Worm (Caenorhabditis elegans) whole organism, L2 larva: ENCODE measurements around the gene cyp-13A6.

Experiments
- R02D3.7 ChIP-seq: fragments of 150-350 bp; optimal IDR thresholded peaks from 2 replicates; lab custom pipeline; 2014; ENCODE audit warnings: missing biosample characterization, missing genetic modification characterization
- Y55F3AM.14 ChIP-seq: fragments of 200-800 bp; sonication (Bioruptor generic); optimal IDR thresholded peaks from 2 replicates; lab custom pipeline; 2018; ENCODE audit warnings: mild to moderate bottlenecking, missing genetic modification characterization, missing compliant biosample characterization
- ZK546.5 ChIP-seq: sonication (generic microtip); optimal IDR thresholded peaks from 2 replicates; lab custom pipeline; 2017; ENCODE audit warnings: missing biosample characterization, missing genetic modification characterization
- alr-1 ChIP-seq: fragments of 150-350 bp; optimal IDR thresholded peaks from 2 replicates; lab custom pipeline; 2014; ENCODE audit warnings: missing biosample characterization, missing genetic modification characterization
- aly-2 ChIP-seq: fragments of 150-350 bp; optimal IDR thresholded peaks from 2 replicates; lab custom pipeline; 2014; ENCODE audit warnings: missing biosample characterization, missing genetic modification characterization
- ama-1 ChIP-seq: fragments of 150-350 bp; optimal IDR thresholded peaks from 2 replicates; lab custom pipeline; 2018; ENCODE audit warnings: inconsistent platforms
- ceh-16 ChIP-seq: fragments of 150-350 bp; optimal IDR thresholded peaks from 2 replicates; lab custom pipeline; 2014; ENCODE audit warnings: missing biosample characterization, missing genetic modification characterization
- ceh-82 ChIP-seq: fragments of 150-350 bp; optimal IDR thresholded peaks from 2 replicates; lab custom pipeline; 2014; ENCODE audit warnings: missing biosample characterization, missing genetic modification characterization
- crh-2 ChIP-seq: sonication (generic microtip); optimal IDR thresholded peaks from 2 replicates; lab custom pipeline; 2017; ENCODE audit warnings: missing biosample characterization, missing genetic modification characterization
- dmd-4 ChIP-seq: sonication (generic microtip); optimal IDR thresholded peaks from 2 replicates; lab custom pipeline; 2017; ENCODE audit warnings: missing biosample characterization, missing genetic modification characterization
- elt-1 ChIP-seq: fragments of 150-350 bp; optimal IDR thresholded peaks from 2 replicates; lab custom pipeline; 2014; ENCODE audit warnings: missing biosample characterization, missing genetic modification characterization
- elt-3 ChIP-seq: sonication (generic microtip); optimal IDR thresholded peaks from 2 replicates; lab custom pipeline; 2017; ENCODE audit warnings: missing biosample characterization, missing genetic modification characterization
- fos-1 ChIP-seq: fragments of 150-350 bp; optimal IDR thresholded peaks from 2 replicates; lab custom pipeline; 2014; ENCODE audit warnings: missing biosample characterization, missing genetic modification characterization
- gmeb-1 ChIP-seq: fragments of 150-350 bp; optimal IDR thresholded peaks from 2 replicates; lab custom pipeline; 2014; ENCODE audit warnings: missing biosample characterization, missing genetic modification characterization
- lin-11 ChIP-seq: fragments of 150-350 bp; sonication (generic microtip); optimal IDR thresholded peaks from 2 replicates; lab custom pipeline; 2014; ENCODE audit warnings: missing biosample characterization, missing genetic modification characterization, inconsistent platforms, mixed read lengths
- lin-13 ChIP-seq: fragments of 150-350 bp; optimal IDR thresholded peaks from 2 replicates; lab custom pipeline; 2014; ENCODE audit warnings: missing biosample characterization, missing genetic modification reagents, missing genetic modification characterization
- lin-39 ChIP-seq: fragments of 150-350 bp; optimal IDR thresholded peaks from 2 replicates; lab custom pipeline; 2014; ENCODE audit warnings: missing biosample characterization, missing genetic modification reagents, missing genetic modification characterization
- mbf-1 ChIP-seq: sonication (generic microtip); optimal IDR thresholded peaks from 2 replicates; lab custom pipeline; 2017; ENCODE audit warnings: missing biosample characterization, missing genetic modification characterization
- nhr-10 ChIP-seq: sonication (generic microtip); optimal IDR thresholded peaks from 2 replicates; lab custom pipeline; 2017; ENCODE audit warnings: missing biosample characterization, missing genetic modification characterization
- nhr-129 ChIP-seq: fragments of 150-350 bp; optimal IDR thresholded peaks from 2 replicates; lab custom pipeline; 2014; ENCODE audit warnings: missing biosample characterization, missing genetic modification characterization
- nhr-21 ChIP-seq: fragments of 150-350 bp; optimal IDR thresholded peaks from 2 replicates; lab custom pipeline; 2014; ENCODE audit warnings: missing biosample characterization, missing genetic modification characterization
- nhr-237 ChIP-seq: fragments of 150-350 bp; optimal IDR thresholded peaks from 2 replicates; lab custom pipeline; 2014; ENCODE audit warnings: missing biosample characterization, missing genetic modification characterization
- nhr-6 ChIP-seq: fragments of 150-350 bp; optimal IDR thresholded peaks from 2 replicates; lab custom pipeline; 2014; ENCODE audit warnings: missing biosample characterization, missing genetic modification characterization
- peb-1 ChIP-seq: fragments of 150-350 bp; optimal IDR thresholded peaks from 2 replicates; lab custom pipeline; 2014; ENCODE audit warnings: missing biosample characterization, missing genetic modification characterization
- sem-4 ChIP-seq: fragments of 150-350 bp; optimal IDR thresholded peaks from 2 replicates; lab custom pipeline; 2014; ENCODE audit warnings: missing biosample characterization, missing genetic modification reagents, missing genetic modification characterization
- skn-1 ChIP-seq: sonication (generic microtip); optimal IDR thresholded peaks from 2 replicates; lab custom pipeline; 2017; ENCODE audit warnings: missing biosample characterization, missing genetic modification characterization
- sma-3 ChIP-seq: sonication (generic microtip); optimal IDR thresholded peaks from 2 replicates; lab custom pipeline; 2016; ENCODE audit warnings: missing genetic modification reagents, missing genetic modification characterization, missing compliant biosample characterization
- sma-9 ChIP-seq, 2 experiments: fragments of 150-350 bp in 1 of 2; sonication (generic microtip) in 1 of 2; optimal IDR thresholded peaks; 2 replicates each; lab custom pipeline; 2014 to 2016; ENCODE audit warnings: missing genetic modification characterization in 2 of 2, mild to moderate bottlenecking in 1 of 2, missing biosample characterization in 1 of 2, missing compliant biosample characterization in 1 of 2, missing genetic modification reagents in 1 of 2, moderate library complexity in 1 of 2
- snpc-4 ChIP-seq: fragments of 150-350 bp; optimal IDR thresholded peaks from 2 replicates; lab custom pipeline; 2014; ENCODE audit warnings: missing biosample characterization, missing genetic modification characterization
- unc-55 ChIP-seq: fragments of 150-350 bp; sonication (generic microtip); optimal IDR thresholded peaks from 3 replicates; lab custom pipeline; 2014; ENCODE audit warnings: missing biosample characterization, missing genetic modification reagents, missing genetic modification characterization
- unc-62 ChIP-seq: fragments of 150-350 bp; optimal IDR thresholded peaks from 2 replicates; lab custom pipeline; 2014; ENCODE audit warnings: missing biosample characterization, missing genetic modification reagents, missing genetic modification characterization
- zag-1 ChIP-seq: fragments of 150-350 bp; optimal IDR thresholded peaks from 2 replicates; lab custom pipeline; 2014; ENCODE audit warnings: missing biosample characterization, missing genetic modification characterization
- ztf-1 ChIP-seq: fragments of 200-800 bp; sonication (Bioruptor generic); conservative IDR thresholded peaks from 2 replicates; pipeline ENCODE4 v1.3.6; 2022; ENCODE audit warnings: missing genetic modification characterization, missing compliant biosample characterization
- ztf-11 ChIP-seq: sonication (generic microtip); optimal IDR thresholded peaks from 2 replicates; lab custom pipeline; 2017; ENCODE audit warnings: missing biosample characterization, missing genetic modification characterization
- ztf-4 ChIP-seq: fragments of 150-350 bp; optimal IDR thresholded peaks from 2 replicates; lab custom pipeline; 2014; ENCODE audit warnings: missing biosample characterization, missing genetic modification characterization

cyp-13A6 gene

DNA sequence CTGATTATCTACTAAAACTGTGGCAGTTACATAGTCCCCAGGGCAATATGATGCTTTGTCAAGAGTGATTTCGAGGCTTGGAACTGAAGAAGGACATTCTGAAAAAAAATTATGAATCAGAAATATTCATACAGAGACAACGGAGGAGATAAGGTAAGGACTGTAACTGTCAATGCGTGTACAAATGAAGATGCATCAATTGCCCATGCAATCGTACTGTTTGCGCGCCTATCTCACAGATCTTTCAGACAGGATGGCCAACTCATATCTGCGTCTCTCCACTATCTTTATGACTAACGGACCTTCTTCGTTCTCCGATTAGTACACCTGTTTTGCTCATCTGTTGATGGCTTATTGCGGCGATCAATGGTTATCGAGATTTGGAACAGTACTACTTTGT lies 37.7 kb upstream of the cyp-13A6 start, which contains the start of gene ZK938.11:
ZK938.11 (minus strand) TSS at position 101 of the 400 bp plus-strand sequence.
- TF ChIP-seq fos-1 (no peak), unc-55 (GFP tag; lab: Kevin White, UChicago) (no peak), Y55F3AM.14 (GFP tag; lab: Kevin White, UChicago) (no peak), nhr-10 (tag; lab: Kevin White, UChicago) (no peak), sma-9 (GFP tag; optimal IDR thresholded peaks at IDR 0.05; lab: Kevin White, UChicago) (no peak), sma-9 (tag; optimal IDR thresholded peaks at IDR 0.05; lab: Kevin White, UChicago) (no peak), elt-3 (tag; lab: Kevin White, UChicago) (no peak), mbf-1 (no peak), R02D3.7 (tag; lab: Kevin White, UChicago) (no peak), alr-1 (tag; lab: Kevin White, UChicago) (no peak), sem-4 (tag; lab: Kevin White, UChicago) (no peak), unc-62 (GFP tag; lab: Kevin White, UChicago) (no peak), aly-2 (tag; lab: Kevin White, UChicago) (no peak), sma-3 (GFP tag; lab: Kevin White, UChicago) (no peak), lin-39 (tag; lab: Kevin White, UChicago) (no peak)

DNA sequence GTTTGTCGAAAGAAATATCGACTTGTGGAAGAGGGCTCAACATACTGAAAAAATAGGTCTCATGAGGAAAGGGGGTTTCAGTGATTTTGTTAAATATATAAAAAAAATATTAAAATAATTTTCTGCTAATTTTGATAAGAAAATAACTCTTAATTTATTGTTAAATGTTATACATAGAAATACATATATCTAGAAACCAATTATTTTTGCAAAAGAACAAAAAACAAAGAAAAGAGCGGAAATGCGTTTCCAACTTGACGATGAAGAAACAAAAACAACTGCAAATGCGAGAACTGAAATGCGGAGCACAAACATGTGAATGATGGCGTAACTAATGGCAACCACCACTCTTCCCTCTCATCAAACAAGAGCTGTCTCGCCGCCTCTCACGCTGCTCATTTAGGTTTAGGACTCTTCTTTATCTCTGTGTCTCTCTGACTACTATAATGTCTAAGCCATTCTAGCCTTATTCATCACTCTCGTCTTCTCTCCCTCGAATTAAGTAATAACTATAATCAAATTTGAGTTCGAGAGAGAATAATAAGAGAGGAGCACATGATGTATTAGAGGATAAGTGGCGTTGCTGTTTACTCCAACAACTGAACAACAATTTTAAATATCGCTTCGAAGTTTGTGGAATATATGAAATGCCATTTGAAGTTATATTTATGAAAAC lies 35.8 kb upstream of the cyp-13A6 start, which contains the start of gene arrd-4:
arrd-4 (minus strand) TSS at position 51 of the 676 bp plus-strand sequence.
- TF ChIP-seq lin-11 (peak; percentile 6), crh-2 (tag; lab: Kevin White, UChicago) (no peak)

DNA sequence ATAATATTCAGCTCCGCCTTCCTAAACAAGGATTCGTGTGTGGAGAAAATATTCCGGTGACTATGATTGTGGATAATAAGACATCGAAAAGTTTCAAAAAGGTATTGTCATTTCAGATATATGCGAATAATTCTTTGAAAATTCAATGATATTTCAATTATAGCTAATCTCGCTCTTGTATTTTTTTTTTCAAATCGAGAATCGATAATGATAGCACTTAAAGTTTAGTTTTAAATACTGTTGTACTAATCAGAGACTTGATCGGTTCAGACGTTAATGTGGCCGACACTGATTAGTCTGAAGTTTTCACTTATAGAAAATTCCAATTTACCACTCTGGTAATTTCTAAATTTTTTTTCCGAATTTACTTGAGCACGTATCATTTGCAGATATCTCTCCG lies 33.3 kb upstream of the cyp-13A6 start:
- TF ChIP-seq dmd-4 (tag; lab: Kevin White, UChicago) (no peak), skn-1 (tag; lab: Kevin White, UChicago) (no peak), peb-1 (tag; lab: Kevin White, UChicago) (no peak), ztf-11 (tag; lab: Kevin White, UChicago) (no peak), snpc-4 (tag; lab: Kevin White, UChicago) (no peak), lin-13 (GFP tag; lab: Kevin White, UChicago) (no peak), ZK546.5 (tag; lab: Kevin White, UChicago) (no peak), ama-1 (no peak), zag-1 (no peak), unc-62 (GFP tag; lab: Kevin White, UChicago) (no peak)

DNA sequence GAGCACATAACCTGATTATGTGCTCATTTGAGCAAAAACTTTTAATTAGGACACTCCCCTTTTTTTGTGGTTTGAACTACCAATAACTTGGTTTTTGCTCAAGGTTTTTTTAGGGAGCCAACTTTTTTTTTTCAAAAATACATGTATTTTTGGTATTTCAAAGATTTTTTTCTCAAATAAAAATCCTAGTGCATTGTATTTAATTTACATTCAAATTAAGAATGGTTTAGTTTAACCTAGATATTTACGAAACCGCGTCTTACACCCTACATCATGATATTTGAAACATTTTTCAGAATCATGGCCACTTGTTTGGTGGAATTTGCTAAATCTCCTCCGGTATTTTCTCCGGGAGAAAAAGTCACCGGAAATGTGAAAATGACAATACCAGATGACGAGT lies 32.3 kb upstream of the cyp-13A6 start, which contains the start of gene arrd-5:
arrd-5 (plus strand) TSS at position 301 of the 400 bp plus-strand sequence.
- TF ChIP-seq nhr-21 (tag; lab: Kevin White, UChicago): no peak
- no peak for TF ChIP-seq lin-11
- no peak for TF ChIP-seq ztf-1
- TF ChIP-seq gmeb-1 (tag; lab: Kevin White, UChicago): no peak
- no peak for TF ChIP-seq lin-13 (GFP tag; lab: Kevin White, UChicago)
- TF ChIP-seq R02D3.7 (tag; lab: Kevin White, UChicago): no peak
- no peak for TF ChIP-seq ztf-4 (tag; lab: Kevin White, UChicago)
- TF ChIP-seq nhr-129 (tag; lab: Kevin White, UChicago): no peak
- TF ChIP-seq lin-39 (tag; lab: Kevin White, UChicago): no peak
- no peak for TF ChIP-seq aly-2 (tag; lab: Kevin White, UChicago)
- no peak for TF ChIP-seq nhr-237 (tag; lab: Kevin White, UChicago)
- TF ChIP-seq crh-2 (tag; lab: Kevin White, UChicago): no peak
- no peak for TF ChIP-seq nhr-10 (tag; lab: Kevin White, UChicago)
- no peak for TF ChIP-seq ceh-82 (tag; lab: Kevin White, UChicago)
- TF ChIP-seq nhr-6 (tag; lab: Kevin White, UChicago): no peak
- no peak for TF ChIP-seq ceh-16 (tag; lab: Kevin White, UChicago)
- no peak for TF ChIP-seq snpc-4 (tag; lab: Kevin White, UChicago)
- TF ChIP-seq sem-4 (tag; lab: Kevin White, UChicago): no peak

DNA sequence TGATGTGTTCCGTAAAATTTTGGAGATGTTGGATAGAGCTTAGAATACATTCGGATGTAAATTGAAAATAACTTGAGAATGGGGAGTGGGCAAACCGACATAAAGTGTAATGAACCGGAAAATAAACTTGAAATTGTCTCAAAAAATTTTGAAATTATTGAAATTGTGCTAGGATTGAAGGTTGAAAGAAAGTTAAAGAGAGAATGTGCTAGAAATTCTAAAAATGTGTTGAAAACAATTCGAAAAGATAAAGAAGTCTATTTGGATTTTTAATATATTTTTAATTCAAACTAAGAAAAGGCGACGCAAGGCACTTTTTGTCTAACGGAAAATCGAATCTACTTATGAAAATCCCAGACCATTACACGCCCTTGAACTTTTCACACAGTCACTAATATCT lies 31.2 kb upstream of the cyp-13A6 start, which contains the start of gene ZK938.3:
ZK938.3 (minus strand) TSS at position 101 of the 400 bp plus-strand sequence.
- TF ChIP-seq elt-1 (tag; lab: Kevin White, UChicago): no peak
- no peak for TF ChIP-seq ztf-11 (tag; lab: Kevin White, UChicago)
- no peak for TF ChIP-seq alr-1 (tag; lab: Kevin White, UChicago)
- no peak for TF ChIP-seq nhr-21 (tag; lab: Kevin White, UChicago)
